Worm (Caenorhabditis elegans) whole organism, L4/young adult: ENCODE results near the gene Y58A7A.1.

ENCODE experiments used
- W03F9.2 ChIP-seq: fragments of 150-350 bp; optimal IDR thresholded peaks from 2 replicates; lab custom pipeline; 2014; ENCODE audit warnings: missing biosample characterization, missing genetic modification characterization
- dao-5 ChIP-seq: sonication (generic microtip); optimal IDR thresholded peaks from 2 replicates; lab custom pipeline; 2016; ENCODE audit warnings: missing genotype, missing genetic modification characterization, moderate library complexity, missing compliant biosample characterization
- him-1 ChIP-seq: sonication (generic microtip); optimal IDR thresholded peaks from 2 replicates; lab custom pipeline; 2016; ENCODE audit warnings: missing genotype, missing genetic modification reagents, missing genetic modification characterization, missing compliant biosample characterization

ce11 chrV:5030212-5030611, 39.1 kb downstream of the Y58A7A.1 start:
- TF ChIP-seq him-1 (tag; lab: Kevin White, UChicago): no peak
- TF ChIP-seq dao-5 (tag; lab: Kevin White, UChicago): no peak
- TF ChIP-seq W03F9.2 (tag; lab: Kevin White, UChicago): no peak
